Fruit fly (Drosophila melanogaster) whole organism, embryonic: ENCODE data around the gene CG7239.

ENCODE experiments used
- Ada2b ChIP-seq: fragments of 200-800 bp; sonication (Bioruptor generic); IDR thresholded peaks from 2 replicates; pipeline ENCODE4 v1.3.6; 2022; ENCODE audit warnings: missing biosample characterization, missing genetic modification characterization
- Antp ChIP-seq: fragments of 200-800 bp; sonication (Bioruptor generic); optimal IDR thresholded peaks from 3 replicates; lab custom pipeline; 2016; ENCODE audit warnings: missing biosample characterization, missing genetic modification characterization
- BEAF-32 ChIP-seq: fragments of 200-800 bp; sonication (Bioruptor generic); optimal IDR thresholded peaks from 3 replicates; lab custom pipeline; 2017; ENCODE audit warnings: missing biosample characterization, missing genetic modification characterization, mild to moderate bottlenecking, moderate library complexity, missing genetic modification reagents
- Bgb ChIP-seq: fragments of 200-800 bp; sonication (Bioruptor generic); IDR thresholded peaks from 2 replicates; pipeline ENCODE4 v1.3.6; 2022; ENCODE audit warnings: missing biosample characterization, missing genetic modification characterization; ENCODE audit not compliant: partially characterized antibody
- CG11456 ChIP-seq: fragments of 200-800 bp; sonication (Bioruptor generic); IDR thresholded peaks from 3 replicates; pipeline ENCODE4 v1.3.6; 2022; ENCODE audit warnings: missing biosample characterization, missing genetic modification characterization
- CG12942 ChIP-seq: fragments of 200-800 bp; sonication (Bioruptor generic); optimal IDR thresholded peaks from 3 replicates; lab custom pipeline; 2016; ENCODE audit warnings: missing biosample characterization, missing genetic modification characterization
- CG13287 ChIP-seq: fragments of 200-800 bp; sonication (Bioruptor generic); IDR thresholded peaks from 2 replicates; pipeline ENCODE4 v1.3.6; 2022; ENCODE audit warnings: missing biosample characterization, missing genetic modification characterization; ENCODE audit not compliant: partially characterized antibody
- CG1602 ChIP-seq: fragments of 200-800 bp; sonication (Bioruptor generic); optimal IDR thresholded peaks from 3 replicates; lab custom pipeline; 2016; ENCODE audit warnings: missing biosample characterization, missing genetic modification characterization
- CG18599 ChIP-seq: fragments of 200-800 bp; sonication (Bioruptor generic); optimal IDR thresholded peaks from 3 replicates; lab custom pipeline; 2017; ENCODE audit warnings: missing biosample characterization, missing genetic modification characterization, mild to moderate bottlenecking, moderate library complexity, missing genetic modification reagents
- CG2199 ChIP-seq: fragments of 200-800 bp; sonication (Bioruptor generic); IDR thresholded peaks from 3 replicates; pipeline ENCODE4 v1.3.6; 2022; ENCODE audit warnings: missing biosample characterization, missing genetic modification characterization
- CG30403 ChIP-seq: fragments of 200-800 bp; sonication (Bioruptor generic); optimal IDR thresholded peaks from 3 replicates; lab custom pipeline; 2016; ENCODE audit warnings: missing biosample characterization, missing genetic modification characterization
- CG30431 ChIP-seq: fragments of 200-800 bp; sonication (Bioruptor generic); optimal IDR thresholded peaks from 2 replicates; lab custom pipeline; 2017; ENCODE audit warnings: missing biosample characterization, missing genetic modification characterization
- CG3407 ChIP-seq: fragments of 200-800 bp; sonication (Bioruptor generic); optimal IDR thresholded peaks from 2 replicates; lab custom pipeline; 2018; ENCODE audit warnings: missing biosample characterization, mild to moderate bottlenecking, missing genetic modification characterization
- CG3847 ChIP-seq: fragments of 200-800 bp; sonication (Bioruptor generic); IDR thresholded peaks from 2 replicates; pipeline ENCODE4 v1.3.6; 2022; ENCODE audit warnings: missing biosample characterization, missing genetic modification characterization
- CG4730 ChIP-seq: fragments of 200-800 bp; sonication (Bioruptor generic); IDR thresholded peaks from 2 replicates; pipeline ENCODE4 v1.3.6; 2022; ENCODE audit warnings: missing biosample characterization, missing genetic modification characterization
- CG4820 ChIP-seq: fragments of 200-800 bp; sonication (Bioruptor generic); optimal IDR thresholded peaks from 3 replicates; lab custom pipeline; 2016; ENCODE audit warnings: missing biosample characterization, missing genetic modification characterization
- CG7271 ChIP-seq: fragments of 200-800 bp; sonication (Bioruptor generic); optimal IDR thresholded peaks from 2 replicates; lab custom pipeline; 2018; ENCODE audit warnings: missing biosample characterization, mild to moderate bottlenecking, missing genetic modification characterization, moderate library complexity
- CG7987 ChIP-seq: fragments of 200-800 bp; sonication (Bioruptor generic); optimal IDR thresholded peaks from 2 replicates; lab custom pipeline; 2018; ENCODE audit warnings: missing biosample characterization, mild to moderate bottlenecking, missing genetic modification characterization, moderate library complexity
- D19B ChIP-seq: fragments of 200-800 bp; sonication (Bioruptor generic); optimal IDR thresholded peaks from 2 replicates; lab custom pipeline; 2017; ENCODE audit warnings: missing biosample characterization, mild to moderate bottlenecking, missing genetic modification characterization
- Dfd ChIP-seq, 2 experiments: fragments of >200 bp; optimal IDR thresholded peaks; 2 replicates each; lab custom pipeline; 2017; ENCODE audit warnings: missing biosample characterization in 2 of 2, missing genetic modification characterization in 2 of 2
- Dip3 ChIP-seq: fragments of 200-800 bp; sonication (Bioruptor generic); optimal IDR thresholded peaks from 3 replicates; lab custom pipeline; 2016; ENCODE audit warnings: missing biosample characterization, missing genetic modification characterization
- Dll ChIP-seq: fragments of 200-800 bp; sonication (Bioruptor generic); IDR thresholded peaks from 4 replicates; pipeline ENCODE4 v1.3.6; 2022; ENCODE audit warnings: missing biosample characterization, missing genetic modification characterization; ENCODE audit not compliant: partially characterized antibody
- Fer2 ChIP-seq: fragments of 200-800 bp; sonication (Bioruptor generic); optimal IDR thresholded peaks from 2 replicates; lab custom pipeline; 2018; ENCODE audit warnings: missing biosample characterization, mild to moderate bottlenecking, missing genetic modification characterization, moderate library complexity
- Hand ChIP-seq: fragments of 200-800 bp; sonication (Bioruptor generic); optimal IDR thresholded peaks from 2 replicates; lab custom pipeline; 2017; ENCODE audit warnings: mild to moderate bottlenecking, missing biosample characterization, missing genetic modification reagents, missing genetic modification characterization
- Lim3 ChIP-seq: fragments of 200-800 bp; sonication (Bioruptor generic); IDR thresholded peaks from 2 replicates; pipeline ENCODE4 v1.3.6; 2022; ENCODE audit warnings: missing biosample characterization, missing genetic modification characterization
- Nf-YB ChIP-seq: fragments of 200-800 bp; sonication (Bioruptor generic); optimal IDR thresholded peaks from 3 replicates; lab custom pipeline; 2019; ENCODE audit warnings: missing biosample characterization, mild to moderate bottlenecking, missing genetic modification characterization, moderate library complexity
- Opbp ChIP-seq: fragments of 200-800 bp; sonication (Bioruptor generic); IDR thresholded peaks from 3 replicates; pipeline ENCODE4 v1.3.6; 2022; ENCODE audit warnings: missing biosample characterization, missing genetic modification characterization; ENCODE audit not compliant: partially characterized antibody
- Optix ChIP-seq: fragments of 200-800 bp; sonication (Bioruptor generic); IDR thresholded peaks from 3 replicates; pipeline ENCODE4 v1.3.6; 2022; ENCODE audit warnings: missing biosample characterization, missing genetic modification characterization
- Ptx1 ChIP-seq: fragments of 200-800 bp; sonication (Bioruptor generic); IDR thresholded peaks from 2 replicates; pipeline ENCODE4 v1.3.6; 2022; ENCODE audit warnings: missing biosample characterization, missing genetic modification characterization
- Ravus ChIP-seq: fragments of 200-800 bp; sonication (Bioruptor generic); IDR thresholded peaks from 2 replicates; pipeline ENCODE4 v1.3.6; 2022; ENCODE audit warnings: missing biosample characterization, missing genetic modification characterization
- Ssrp ChIP-seq: fragments of 200-800 bp; sonication (Bioruptor generic); optimal IDR thresholded peaks from 2 replicates; lab custom pipeline; 2018; ENCODE audit warnings: missing biosample characterization, mild to moderate bottlenecking, missing genetic modification characterization, moderate library complexity
- TFAM ChIP-seq: fragments of 200-800 bp; sonication (Bioruptor generic); optimal IDR thresholded peaks from 2 replicates; lab custom pipeline; 2017; ENCODE audit warnings: missing biosample characterization, missing genetic modification characterization, inconsistent platforms
- Xrp1 ChIP-seq: fragments of 200-800 bp; sonication (Bioruptor generic); IDR thresholded peaks from 2 replicates; pipeline ENCODE4 v1.3.6; 2022; ENCODE audit warnings: missing biosample characterization, missing genetic modification characterization
- bab2 ChIP-seq: fragments of 200-800 bp; sonication (Bioruptor generic); optimal IDR thresholded peaks from 2 replicates; lab custom pipeline; 2016; ENCODE audit warnings: missing biosample characterization, missing genetic modification characterization
- bcd ChIP-seq: fragments of 200-800 bp; sonication (Bioruptor generic); optimal IDR thresholded peaks from 2 replicates; lab custom pipeline; 2017; ENCODE audit warnings: missing biosample characterization, mild to moderate bottlenecking, missing genetic modification characterization
- cato ChIP-seq: fragments of 200-800 bp; sonication (Bioruptor generic); optimal IDR thresholded peaks from 2 replicates; lab custom pipeline; 2016; ENCODE audit warnings: missing biosample characterization, missing genetic modification characterization, borderline replicate concordance
- dan ChIP-seq: fragments of 200-800 bp; sonication (Bioruptor generic); IDR thresholded peaks from 2 replicates; pipeline ENCODE4 v1.3.6; 2022; ENCODE audit warnings: missing biosample characterization, missing genetic modification characterization
- dm ChIP-seq: fragments of 200-800 bp; sonication (Bioruptor generic); optimal IDR thresholded peaks from 3 replicates; lab custom pipeline; 2016; ENCODE audit warnings: missing biosample characterization, missing genetic modification characterization
- dpn ChIP-seq, 2 experiments: fragments of 200-800 bp; sonication (Bioruptor generic); optimal IDR thresholded peaks; 3 replicates each; lab custom pipeline; 2016; ENCODE audit warnings: missing biosample characterization in 2 of 2, missing genetic modification characterization in 2 of 2
- exex ChIP-seq: fragments of 200-800 bp; sonication (Bioruptor generic); optimal IDR thresholded peaks from 4 replicates; lab custom pipeline; 2018; ENCODE audit warnings: missing biosample characterization, mild to moderate bottlenecking, missing genetic modification characterization, moderate library complexity
- gcm ChIP-seq: fragments of 200-800 bp; sonication (Bioruptor generic); optimal IDR thresholded peaks from 2 replicates; lab custom pipeline; 2019; ENCODE audit warnings: missing biosample characterization, mild to moderate bottlenecking, missing genetic modification characterization, moderate library complexity
- ind ChIP-seq: fragments of 200-800 bp; sonication (Bioruptor generic); optimal IDR thresholded peaks from 3 replicates; lab custom pipeline; 2016; ENCODE audit warnings: missing biosample characterization, missing genetic modification characterization
- lilli ChIP-seq: fragments of 200-800 bp; sonication (Bioruptor generic); optimal IDR thresholded peaks from 3 replicates; lab custom pipeline; 2016; ENCODE audit warnings: missing biosample characterization, missing genetic modification characterization
- lmd ChIP-seq: fragments of 200-800 bp; sonication (Bioruptor generic); IDR thresholded peaks from 2 replicates; pipeline ENCODE4 v1.3.6; 2022; ENCODE audit warnings: missing biosample characterization, missing genetic modification characterization
- maf-S ChIP-seq: fragments of 200-800 bp; sonication (Bioruptor generic); optimal IDR thresholded peaks from 2 replicates; lab custom pipeline; 2016; ENCODE audit warnings: missing biosample characterization, missing genetic modification characterization
- salm ChIP-seq: fragments of 200-800 bp; sonication (Bioruptor generic); optimal IDR thresholded peaks from 2 replicates; lab custom pipeline; 2018; ENCODE audit warnings: missing biosample characterization, mild to moderate bottlenecking, missing genetic modification characterization
- sens ChIP-seq: fragments of 200-800 bp; sonication (Bioruptor generic); peaks from one replicate; lab custom pipeline; 2016; ENCODE audit warnings: missing biosample characterization, missing genetic modification characterization
- slbo ChIP-seq: fragments of 200-800 bp; sonication (Bioruptor generic); IDR thresholded peaks from 2 replicates; pipeline ENCODE4 v1.3.6; 2022; ENCODE audit warnings: missing biosample characterization, missing genetic modification characterization
- vvl ChIP-seq: fragments of 200-800 bp; sonication (Bioruptor generic); IDR thresholded peaks from 2 replicates; pipeline ENCODE4 v1.3.6; 2022; ENCODE audit warnings: missing biosample characterization, missing genetic modification characterization

The CG7239 gene

DNA sequence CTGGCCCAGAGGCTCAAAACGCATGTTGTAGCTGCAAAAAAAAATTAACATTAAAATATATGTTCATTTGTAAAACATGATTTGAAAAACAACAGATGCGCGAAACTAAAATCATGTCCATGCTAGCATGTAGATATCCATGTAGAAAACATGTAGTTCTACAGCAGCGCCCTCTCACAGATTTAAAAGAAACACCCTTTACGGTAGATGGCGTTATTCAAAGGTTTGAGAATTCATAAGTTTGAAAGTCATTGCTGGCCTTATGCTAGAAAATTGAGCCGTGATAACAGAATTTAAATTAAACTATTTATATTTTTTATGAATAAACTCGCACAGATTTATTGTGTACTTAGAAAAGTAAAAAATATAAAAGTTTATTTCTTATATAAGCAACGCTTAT, 30.8 kb upstream of the CG7239 start (continued):
- peak; percentile 53; the same call in 1 of the 2 replicates for TF ChIP-seq CG3847 (GFP tag; lab: Robert Waterston, UW)
- no peak for TF ChIP-seq Dip3 (GFP tag; lab: Kevin White, UChicago)
- TF ChIP-seq lmd (GFP tag; lab: Robert Waterston, UW), result peak; percentile 46; the same call in 1 of the 2 replicates
- no peak for TF ChIP-seq Fer2 (tag; lab: Kevin White, UChicago)
- TF ChIP-seq Hand (GFP tag; lab: Kevin White, UChicago), result no peak
- no peak for TF ChIP-seq CG30431 (GFP tag; lab: Kevin White, UChicago)
- no peak for TF ChIP-seq maf-S (GFP tag; lab: Kevin White, UChicago)
- TF ChIP-seq Ssrp (tag; lab: Kevin White, UChicago), result no peak
- TF ChIP-seq Opbp, result peak; percentile 78; the same call in 2 of the 3 replicates
- TF ChIP-seq BEAF-32 (GFP tag; lab: Kevin White, UChicago), result no peak
- TF ChIP-seq CG13287 (GFP tag; lab: Robert Waterston, UW), result peak; percentile 45; the same call in 1 of the 2 replicates
- TF ChIP-seq CG30403, result peak; percentile 26
- no peak for TF ChIP-seq Lim3
- peak; percentile 32 to 53 for TF ChIP-seq dpn (GFP tag; optimal IDR thresholded peaks at IDR 0.05; lab: Kevin White, UChicago)
- TF ChIP-seq Ravus (GFP tag; lab: Robert Waterston, UW), result no peak
- no peak for TF ChIP-seq CG7987 (GFP tag; lab: Kevin White, UChicago)
- peak; percentile 27; the same call in 1 of the 2 replicates for TF ChIP-seq Xrp1 (GFP tag; lab: Robert Waterston, UW)
- TF ChIP-seq vvl, result peak; percentile 32
- peak; percentile 20 for TF ChIP-seq bab2 (GFP tag; lab: Kevin White, UChicago)
- TF ChIP-seq Optix (GFP tag; lab: Robert Waterston, UW), result no peak
- TF ChIP-seq CG3407, result peak; percentile 11
- peak; percentile 46 for TF ChIP-seq Antp (GFP tag; lab: Kevin White, UChicago)
- TF ChIP-seq lilli (GFP tag; lab: Kevin White, UChicago), result peak; percentile 37
- no peak for TF ChIP-seq D19B
- TF ChIP-seq cato (GFP tag; lab: Kevin White, UChicago), result no peak
- no peak for TF ChIP-seq Dfd (GFP tag; optimal IDR thresholded peaks at IDR 0.05; lab: Kevin White, UChicago)
- TF ChIP-seq, all 482 proteins: peak for 131

DNA sequence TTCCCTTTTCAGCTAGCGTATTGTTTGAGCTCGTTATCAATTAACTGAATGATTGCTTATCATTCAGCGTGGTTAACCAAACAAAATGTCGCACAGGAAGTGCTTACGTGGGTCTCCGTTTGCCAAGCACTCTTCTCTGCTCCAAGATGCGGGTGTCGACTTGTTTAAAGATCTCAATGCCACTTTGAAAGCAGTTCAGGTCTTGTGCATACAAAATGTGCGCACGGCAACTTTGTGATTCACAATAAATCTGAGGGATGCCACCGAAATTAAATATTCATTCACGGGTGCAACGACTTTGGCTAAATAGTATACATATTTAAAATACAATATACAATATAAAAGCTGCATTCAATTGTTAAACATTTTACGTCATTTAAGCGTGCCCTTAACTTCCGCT, 29.8 kb upstream of the CG7239 start:
- no peak for TF ChIP-seq CG4820
- no peak for TF ChIP-seq bcd (GFP tag; lab: Kevin White, UChicago)
- no peak for TF ChIP-seq TFAM (GFP tag; lab: Kevin White, UChicago)
- peak; percentile 46 for TF ChIP-seq gcm (GFP tag; lab: Kevin White, UChicago)
- peak; percentile 11 for TF ChIP-seq exex (tag; lab: Kevin White, UChicago)
- no peak for TF ChIP-seq Ada2b (GFP tag; lab: Robert Waterston, UW)
- TF ChIP-seq CG2199 (GFP tag; lab: Robert Waterston, UW), result 0 out of 3 replicates have a peak, but pooled peaks have one; percentile 52

DNA sequence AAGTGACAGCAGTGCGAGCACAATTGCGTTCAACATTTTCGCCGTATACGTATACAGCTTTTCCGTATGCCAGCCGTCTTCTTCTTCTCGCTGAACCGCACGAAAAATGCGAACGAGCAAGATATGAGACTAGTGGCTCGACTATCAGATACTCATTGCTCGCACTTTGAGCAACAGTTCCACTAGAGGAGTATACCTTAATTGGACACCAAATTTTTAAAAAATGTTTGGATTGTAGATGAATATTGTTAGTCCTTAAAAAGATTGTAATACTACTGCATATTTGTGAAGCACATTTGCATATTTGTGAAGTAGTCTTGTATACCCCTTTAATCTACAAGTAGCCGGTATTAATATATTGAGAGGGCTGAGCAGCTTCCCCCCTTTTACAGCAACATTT, 23.9 kb upstream of the CG7239 start:
- no peak for TF ChIP-seq Nf-YB (GFP tag; lab: Kevin White, UChicago)
- peak; percentile 31 for TF ChIP-seq ind (GFP tag; lab: Kevin White, UChicago)
- TF ChIP-seq slbo (GFP tag; lab: Robert Waterston, UW), result peak; percentile 50
- TF ChIP-seq salm (tag; lab: Kevin White, UChicago), result no peak
- no peak for TF ChIP-seq CG11456 (GFP tag; lab: Robert Waterston, UW)
- no peak for TF ChIP-seq dan (GFP tag; lab: Robert Waterston, UW)
- TF ChIP-seq sens (GFP tag; lab: Kevin White, UChicago), result peak; percentile 64
- TF ChIP-seq bcd (GFP tag; lab: Kevin White, UChicago), result no peak
- no peak for TF ChIP-seq CG4730 (GFP tag; lab: Robert Waterston, UW)
- no peak for TF ChIP-seq CG1602 (GFP tag; lab: Kevin White, UChicago)
- peak; percentile 89 for TF ChIP-seq D19B
- no peak for TF ChIP-seq dm (GFP tag; lab: Kevin White, UChicago)
- TF ChIP-seq CG7271, result no peak
- TF ChIP-seq Ptx1 (GFP tag; lab: Robert Waterston, UW), result no peak
- no peak for TF ChIP-seq CG12942
- 0 out of 2 replicates have a peak, but pooled peaks have one; percentile 21 for TF ChIP-seq CG13287 (GFP tag; lab: Robert Waterston, UW)
- peak; percentile 52 for TF ChIP-seq CG18599 (GFP tag; lab: Kevin White, UChicago)
- peak; percentile 54 for TF ChIP-seq Bgb (GFP tag; lab: Robert Waterston, UW)
- TF ChIP-seq Dll (GFP tag; lab: Robert Waterston, UW), result no peak
